Fruit fly (Drosophila melanogaster) whole organism, wandering third instar larva: ENCODE measurements around the gene nrv2.
A peak's percentile ranks its signal among the peaks of the same experiment; 100 is the strongest.

Experiments
- CG32264 ChIP-seq: fragments of 200-800 bp; sonication (Bioruptor generic); optimal IDR thresholded peaks from 2 replicates; lab custom pipeline; 2016; ENCODE audit warnings: missing biosample characterization, missing genetic modification characterization
- CG9705 ChIP-seq: fragments of 200-800 bp; sonication (Bioruptor generic); optimal IDR thresholded peaks from 2 replicates; lab custom pipeline; 2018; ENCODE audit warnings: missing biosample characterization, mild to moderate bottlenecking, missing genetic modification characterization
- CrebA ChIP-seq: fragments of 200-800 bp; sonication (Bioruptor generic); optimal IDR thresholded peaks from 2 replicates; lab custom pipeline; 2016; ENCODE audit warnings: missing biosample characterization, mild to moderate bottlenecking, missing genetic modification characterization, borderline replicate concordance
- Dfd ChIP-seq: fragments of >200 bp; optimal IDR thresholded peaks from 2 replicates; lab custom pipeline; 2017; ENCODE audit warnings: missing biosample characterization, missing genetic modification characterization
- Dif ChIP-seq: fragments of 200-275, 200-300 bp; sonication (Bioruptor generic); optimal IDR thresholded peaks from 2 replicates; lab custom pipeline; 2018; ENCODE audit warnings: missing biosample characterization, missing genetic modification characterization; ENCODE audit not compliant: partially characterized antibody
- GATAd ChIP-seq: sonication (Bioruptor generic); optimal IDR thresholded peaks from 2 replicates; lab custom pipeline; 2016; ENCODE audit warnings: missing biosample characterization, missing genetic modification characterization
- HLH106 ChIP-seq: fragments of 200-800 bp; optimal IDR thresholded peaks from 3 replicates; lab custom pipeline; 2019; ENCODE audit warnings: missing biosample characterization, mild to moderate bottlenecking, missing genetic modification characterization, moderate library complexity
- Hnf4 ChIP-seq: fragments of 200-800 bp; sonication (Bioruptor generic); optimal IDR thresholded peaks from 2 replicates; lab custom pipeline; 2016; ENCODE audit warnings: missing biosample characterization, mild to moderate bottlenecking, missing genetic modification characterization
- Hr78 ChIP-seq: fragments of >200 bp; optimal IDR thresholded peaks from 2 replicates; lab custom pipeline; 2017; ENCODE audit warnings: missing biosample characterization, missing genetic modification characterization
- Hr83 ChIP-seq: fragments of 200-300 bp; sonication (Bioruptor generic); optimal IDR thresholded peaks from 2 replicates; lab custom pipeline; 2016; ENCODE audit warnings: missing biosample characterization, mild to moderate bottlenecking, missing genetic modification characterization, moderate library complexity; ENCODE audit not compliant: poor library complexity, severe bottlenecking
- Jra ChIP-seq: sonication (Bioruptor generic); optimal IDR thresholded peaks from 2 replicates; lab custom pipeline; 2016; ENCODE audit warnings: missing biosample characterization, missing genetic modification characterization
- OdsH ChIP-seq: fragments of 200-800 bp; sonication (Bioruptor generic); optimal IDR thresholded peaks from 2 replicates; lab custom pipeline; 2016; ENCODE audit warnings: missing biosample characterization, mild to moderate bottlenecking, missing genetic modification characterization
- Rel ChIP-seq, 2 experiments: fragments of 200-800 bp; sonication (Bioruptor generic) in 1 of 2; optimal IDR thresholded peaks; 2 replicates in 1 of 2; 3 replicates in 1 of 2; lab custom pipeline; 2016 to 2019; ENCODE audit warnings: mild to moderate bottlenecking in 2 of 2, missing biosample characterization in 2 of 2, missing genetic modification characterization in 2 of 2, moderate library complexity in 1 of 2
- Sp1 ChIP-seq: fragments of 200-800 bp; sonication (Bioruptor generic); optimal IDR thresholded peaks from 3 replicates; lab custom pipeline; 2019; ENCODE audit warnings: missing biosample characterization, mild to moderate bottlenecking, missing genetic modification characterization, moderate library complexity
- Vsx2 ChIP-seq: fragments of 200-300, 225-300 bp; sonication (Bioruptor generic); optimal IDR thresholded peaks from 2 replicates; lab custom pipeline; 2018; ENCODE audit warnings: missing biosample characterization, missing genetic modification characterization; ENCODE audit not compliant: partially characterized antibody
- br ChIP-seq: fragments of 200-800 bp; sonication (Bioruptor generic); optimal IDR thresholded peaks from 2 replicates; lab custom pipeline; 2016; ENCODE audit warnings: missing biosample characterization, missing genetic modification characterization
- brk ChIP-seq: fragments of 200-800 bp; sonication (Bioruptor generic); optimal IDR thresholded peaks from 2 replicates; lab custom pipeline; 2016; ENCODE audit warnings: missing biosample characterization, mild to moderate bottlenecking, missing genetic modification characterization
- dmrt93B ChIP-seq: fragments of 200-800 bp; sonication (Bioruptor generic); optimal IDR thresholded peaks from 2 replicates; lab custom pipeline; 2018; ENCODE audit warnings: missing biosample characterization, mild to moderate bottlenecking, missing genetic modification characterization
- dsf ChIP-seq: sonication (Bioruptor generic); optimal IDR thresholded peaks from 2 replicates; lab custom pipeline; 2016; ENCODE audit warnings: missing biosample characterization, missing genetic modification characterization, borderline replicate concordance
- ey ChIP-seq: fragments of 200-800 bp; sonication (Bioruptor generic); optimal IDR thresholded peaks from 2 replicates; lab custom pipeline; 2016; ENCODE audit warnings: missing biosample characterization, missing genetic modification characterization
- foxo ChIP-seq, 2 experiments: fragments of 200-800 bp; sonication (Bioruptor generic); optimal IDR thresholded peaks; 2 replicates in 1 of 2; 3 replicates in 1 of 2; lab custom pipeline; 2016 to 2017; ENCODE audit warnings: missing biosample characterization in 2 of 2, missing genetic modification characterization in 2 of 2
- fru ChIP-seq: fragments of 200-800 bp; sonication (Bioruptor generic); optimal IDR thresholded peaks from 3 replicates; lab custom pipeline; 2016; ENCODE audit warnings: missing biosample characterization, mild to moderate bottlenecking, missing genetic modification characterization
- h ChIP-seq: fragments of 200-800 bp; sonication (Bioruptor generic); optimal IDR thresholded peaks from 3 replicates; lab custom pipeline; 2016; ENCODE audit warnings: missing biosample characterization, mild to moderate bottlenecking, missing genetic modification characterization
- jim ChIP-seq: fragments of 175-275, 200-325 bp; sonication (Bioruptor generic); optimal IDR thresholded peaks from 2 replicates; lab custom pipeline; 2016; ENCODE audit warnings: missing biosample characterization, mild to moderate bottlenecking, missing genetic modification characterization
- lola ChIP-seq: fragments of >200 bp; optimal IDR thresholded peaks from 2 replicates; lab custom pipeline; 2017; ENCODE audit warnings: missing biosample characterization, missing genetic modification characterization
- pan ChIP-seq: fragments of >200 bp; optimal IDR thresholded peaks from 2 replicates; lab custom pipeline; 2017
- psq ChIP-seq: fragments of 200-800 bp; sonication (Bioruptor generic); optimal IDR thresholded peaks from 3 replicates; lab custom pipeline; 2017; ENCODE audit warnings: missing biosample characterization, mild to moderate bottlenecking, missing genetic modification characterization, moderate library complexity
- rgr ChIP-seq: fragments of 200-800 bp; sonication (Bioruptor generic); optimal IDR thresholded peaks from 3 replicates; lab custom pipeline; 2016; ENCODE audit warnings: missing biosample characterization, mild to moderate bottlenecking, missing genetic modification characterization
- sv ChIP-seq: fragments of 200-800 bp; sonication (Bioruptor generic); optimal IDR thresholded peaks from 3 replicates; lab custom pipeline; 2016; ENCODE audit warnings: missing biosample characterization, missing genetic modification characterization
- usp ChIP-seq: fragments of >200 bp; optimal IDR thresholded peaks from 2 replicates; lab custom pipeline; 2017; ENCODE audit warnings: missing biosample characterization, missing genetic modification characterization
- woc ChIP-seq: sonication (Bioruptor generic); optimal IDR thresholded peaks from 2 replicates; lab custom pipeline; 2016; ENCODE audit warnings: missing biosample characterization, mild to moderate bottlenecking, missing genetic modification characterization

The nrv2 gene

DNA sequence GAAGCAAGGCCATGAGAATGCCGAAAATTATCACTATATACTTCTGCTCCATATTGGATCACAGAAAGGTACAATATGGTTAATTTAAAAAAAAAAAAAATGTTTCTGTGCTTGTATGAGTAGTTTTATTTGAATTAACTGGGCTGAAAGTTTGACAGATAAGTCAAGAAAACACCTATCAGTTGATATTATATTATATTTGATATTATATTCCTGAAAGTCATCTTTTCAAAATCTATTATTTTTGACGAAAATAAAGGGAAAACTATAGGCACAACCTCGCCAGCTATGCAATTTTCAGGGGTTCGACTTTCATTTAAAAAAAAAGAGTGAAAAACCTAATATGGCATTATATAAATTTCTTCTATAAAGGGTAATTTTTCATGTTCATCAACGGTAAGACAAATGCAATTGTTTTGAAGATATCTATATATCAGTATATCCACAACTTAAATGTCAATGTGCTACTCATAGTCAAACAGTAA is at the start of gene nrv2, which contains the start of gene CG43610:
TSS of gene nrv2 (minus strand) at position 101 of the 485 bp plus-strand sequence.
TSS of gene CG43610 (plus strand) at position 435 of the 485 bp plus-strand sequence.
- TF ChIP-seq pan (lab: Kevin White, UChicago), result no peak
- TF ChIP-seq Vsx2 (GFP tag; lab: Kevin White, UChicago), result no peak
- TF ChIP-seq CG32264 (GFP tag; lab: Kevin White, UChicago), result no peak
- no peak for TF ChIP-seq CG9705
- no peak for TF ChIP-seq brk (GFP tag; lab: Kevin White, UChicago)
- no peak for TF ChIP-seq fru (GFP tag; lab: Kevin White, UChicago)
- TF ChIP-seq br (GFP tag; lab: Kevin White, UChicago), result no peak

DNA sequence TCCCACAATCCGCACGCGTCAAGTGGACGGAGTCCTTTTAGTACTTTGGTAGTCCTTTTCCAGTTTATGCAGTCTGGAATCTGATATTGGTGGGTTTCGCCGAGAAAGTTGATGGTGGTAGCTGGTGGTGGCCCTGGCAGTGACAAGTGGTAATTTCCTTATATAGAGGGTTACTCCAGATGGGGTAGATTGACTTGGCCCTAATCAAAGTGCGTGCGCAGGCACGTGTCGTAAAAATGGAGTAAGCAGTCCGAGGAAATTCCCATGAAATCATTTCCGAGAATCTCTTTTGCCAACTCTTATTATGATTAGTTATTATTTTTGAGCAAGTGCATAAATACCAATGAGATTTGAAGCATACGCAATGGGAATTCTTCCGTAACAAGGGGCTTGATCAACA is 44.8 kb upstream of the nrv2 start:
- TF ChIP-seq jim (GFP tag; lab: Kevin White, UChicago), result no peak
- no peak for TF ChIP-seq GATAd (GFP tag; lab: Kevin White, UChicago)
- no peak for TF ChIP-seq ey (GFP tag; lab: Kevin White, UChicago)
- TF ChIP-seq CG32264 (GFP tag; lab: Kevin White, UChicago), result no peak
- no peak for TF ChIP-seq lola (GFP tag; lab: Kevin White, UChicago)
- no peak for TF ChIP-seq rgr (GFP tag; lab: Kevin White, UChicago)
- TF ChIP-seq woc (GFP tag; lab: Kevin White, UChicago), result no peak
- no peak for TF ChIP-seq sv (GFP tag; lab: Kevin White, UChicago)
- TF ChIP-seq dsf (GFP tag; lab: Kevin White, UChicago), result no peak

DNA sequence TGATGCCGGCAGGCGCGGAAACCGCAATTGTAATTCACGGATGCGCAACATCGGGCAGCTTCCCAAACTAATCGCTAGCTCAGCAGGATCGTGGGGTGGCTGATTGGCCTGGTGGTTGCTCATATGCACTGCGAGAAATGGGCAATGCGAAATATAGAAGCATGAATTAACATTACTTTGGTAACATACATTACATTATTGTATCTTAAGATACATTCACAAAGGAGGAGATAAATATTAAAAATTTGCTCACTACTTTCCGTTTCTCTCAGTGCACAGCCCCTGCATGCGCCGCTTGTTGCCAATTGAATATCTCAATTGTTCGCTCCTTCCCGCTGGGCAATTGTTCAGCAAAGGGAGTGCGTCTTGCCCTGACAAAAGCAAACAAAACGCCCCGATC is 42.7 kb upstream of the nrv2 start:
- TF ChIP-seq CG9705, result no peak
- no peak for TF ChIP-seq Dif
- TF ChIP-seq Sp1, result no peak
- TF ChIP-seq usp, result no peak
- no peak for TF ChIP-seq Hr83 (GFP tag; lab: Kevin White, UChicago)
- no peak for TF ChIP-seq lola (GFP tag; lab: Kevin White, UChicago)
- no peak for TF ChIP-seq OdsH (GFP tag; lab: Kevin White, UChicago)
- TF ChIP-seq ey (GFP tag; lab: Kevin White, UChicago), result peak; percentile 35
- TF ChIP-seq HLH106 (tag; lab: Kevin White, UChicago), result peak; percentile 55
- no peak for TF ChIP-seq psq (GFP tag; lab: Kevin White, UChicago)
- TF ChIP-seq Dfd (GFP tag; lab: Kevin White, UChicago), result no peak
- TF ChIP-seq GATAd (GFP tag; lab: Kevin White, UChicago), result no peak
- TF ChIP-seq foxo (GFP tag; optimal IDR thresholded peaks at IDR 0.05; lab: Kevin White, UChicago), result peak in 1 of 2 experiments; percentile 58
- peak; percentile 39 for TF ChIP-seq sv (GFP tag; lab: Kevin White, UChicago)
- peak; percentile 54 for TF ChIP-seq fru (GFP tag; lab: Kevin White, UChicago)
- no peak for TF ChIP-seq Hr78
- no peak for TF ChIP-seq Jra (GFP tag; lab: Kevin White, UChicago)
- no peak for TF ChIP-seq dsf (GFP tag; lab: Kevin White, UChicago)
- no peak for TF ChIP-seq Hnf4 (GFP tag; lab: Kevin White, UChicago)
- TF ChIP-seq h (GFP tag; lab: Kevin White, UChicago), result peak; percentile 50
- TF ChIP-seq br (GFP tag; lab: Kevin White, UChicago), result peak; percentile 13
- no peak for TF ChIP-seq CrebA
- TF ChIP-seq jim (GFP tag; lab: Kevin White, UChicago), result no peak
- TF ChIP-seq brk (GFP tag; lab: Kevin White, UChicago), result no peak
- peak; percentile 22 for TF ChIP-seq woc (GFP tag; lab: Kevin White, UChicago)
- no peak for TF ChIP-seq Rel (GFP tag; optimal IDR thresholded peaks at IDR 0.05; lab: Kevin White, UChicago)
- TF ChIP-seq Rel (tag; optimal IDR thresholded peaks at IDR 0.05; lab: Kevin White, UChicago), result no peak
- peak; percentile 17 for TF ChIP-seq dmrt93B (GFP tag; lab: Kevin White, UChicago)
- TF ChIP-seq CG32264 (GFP tag; lab: Kevin White, UChicago), result no peak
- no peak for TF ChIP-seq Vsx2 (GFP tag; lab: Kevin White, UChicago)

DNA sequence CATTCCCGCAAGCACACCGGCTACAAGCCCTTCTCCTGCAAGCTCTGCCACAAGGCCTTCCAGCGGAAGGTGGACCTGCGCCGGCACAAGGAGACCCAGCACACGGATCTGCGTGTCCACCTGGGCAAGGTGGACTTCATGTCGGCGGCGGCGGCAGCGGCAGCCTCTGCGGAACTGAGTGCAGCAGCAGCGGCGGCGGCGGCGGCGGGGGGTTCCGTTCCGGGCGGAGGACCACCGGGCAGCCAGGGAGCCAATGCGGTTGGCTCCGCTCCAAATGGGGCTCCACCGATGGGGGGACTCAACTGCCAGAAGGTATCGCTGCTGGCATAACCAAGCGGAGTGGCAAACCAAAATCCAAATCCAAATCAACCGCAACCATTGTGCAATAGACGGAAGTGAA is 39.2 kb upstream of the nrv2 start:
- TF ChIP-seq OdsH (GFP tag; lab: Kevin White, UChicago), result no peak
- no peak for TF ChIP-seq fru (GFP tag; lab: Kevin White, UChicago)
- TF ChIP-seq woc (GFP tag; lab: Kevin White, UChicago), result no peak
- TF ChIP-seq Dfd (GFP tag; lab: Kevin White, UChicago), result peak; percentile 96
- TF ChIP-seq HLH106 (tag; lab: Kevin White, UChicago), result no peak
- TF ChIP-seq, all 38 proteins: peak for 1
